Worm (Caenorhabditis elegans): ENCODE data around the gene vha-19.

Gene vha-19

DNA sequence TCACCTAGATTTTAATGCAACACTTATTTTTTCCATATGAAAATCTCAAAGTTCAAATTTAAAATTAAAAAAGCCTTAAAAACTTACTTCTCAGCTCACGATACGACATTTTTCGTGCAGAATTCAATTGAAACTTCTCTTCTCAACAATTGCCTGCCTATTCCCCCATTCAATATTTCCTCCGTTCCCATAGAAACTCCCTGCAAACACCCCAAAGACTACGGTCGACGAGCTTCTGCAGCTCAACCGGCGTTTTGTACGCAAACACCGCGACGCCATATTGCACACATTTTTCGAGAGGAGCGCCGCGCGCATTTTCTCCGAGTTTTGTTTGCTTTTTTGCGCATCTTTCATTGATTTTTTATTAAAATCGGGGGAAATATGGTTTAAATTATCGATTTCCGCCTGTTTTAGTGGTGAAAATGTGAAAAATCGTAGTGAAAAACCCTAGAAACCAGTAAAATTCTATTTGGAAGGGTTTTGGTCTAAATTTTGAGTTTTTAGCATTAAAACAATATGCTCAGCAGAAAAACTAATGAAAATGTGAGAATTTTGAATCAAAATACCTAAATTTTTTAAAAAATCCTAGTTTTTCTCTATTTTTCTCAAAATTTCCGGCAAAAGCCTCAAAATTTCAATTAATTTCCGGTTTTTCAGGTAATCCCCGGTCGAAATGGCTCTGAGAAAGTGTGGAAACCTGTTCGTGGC, 30.2 kb downstream of the vha-19 start, which contains the start of the genes dyf-3 and pdhb-1:
Gene dyf-3, minus strand, starts transcription at position 217 of the 708 bp plus-strand sequence.
Gene pdhb-1, plus strand, starts transcription at position 658 of the 708 bp plus-strand sequence.
- TF ChIP-seq dao-5 (tag; optimal IDR thresholded peaks at IDR 0.05) (no peak), W03F9.2 (tag; optimal IDR thresholded peaks at IDR 0.05) (no peak), him-1 (tag; optimal IDR thresholded peaks at IDR 0.05) (no peak)

ce11 chrIV:3400941-3401340, 31.9 kb downstream of the vha-19 start:
- TF ChIP-seq W03F9.2 (tag; optimal IDR thresholded peaks at IDR 0.05) (no peak), dao-5 (tag; optimal IDR thresholded peaks at IDR 0.05) (no peak), him-1 (tag; optimal IDR thresholded peaks at IDR 0.05) (no peak)

DNA sequence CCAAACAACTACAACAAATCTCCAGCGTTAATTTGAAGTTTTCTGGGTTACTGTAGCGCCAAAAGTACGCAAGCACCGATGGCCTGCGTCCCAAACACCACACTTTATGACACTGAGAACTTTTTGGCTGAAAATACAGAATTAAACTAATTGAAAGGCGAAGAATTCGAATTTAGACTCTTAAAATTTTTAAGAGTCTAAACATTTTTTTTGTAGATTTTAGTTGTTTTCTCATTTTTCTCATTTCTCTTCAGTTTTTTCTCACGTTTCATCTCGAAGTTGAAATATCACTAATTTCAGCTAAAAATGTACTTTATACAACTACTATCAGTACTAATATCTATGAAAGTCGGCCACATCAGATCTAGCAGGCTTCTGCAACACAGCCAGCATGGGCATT, 46.4 kb downstream of the vha-19 start, which contains the start of gene lgc-9:
Gene lgc-9, plus strand, starts transcription at position 301 of the 400 bp plus-strand sequence.
- TF ChIP-seq W03F9.2 (tag; optimal IDR thresholded peaks at IDR 0.05): no peak
- no peak for TF ChIP-seq dao-5 (tag; optimal IDR thresholded peaks at IDR 0.05)
- TF ChIP-seq him-1 (tag; optimal IDR thresholded peaks at IDR 0.05): no peak

DNA sequence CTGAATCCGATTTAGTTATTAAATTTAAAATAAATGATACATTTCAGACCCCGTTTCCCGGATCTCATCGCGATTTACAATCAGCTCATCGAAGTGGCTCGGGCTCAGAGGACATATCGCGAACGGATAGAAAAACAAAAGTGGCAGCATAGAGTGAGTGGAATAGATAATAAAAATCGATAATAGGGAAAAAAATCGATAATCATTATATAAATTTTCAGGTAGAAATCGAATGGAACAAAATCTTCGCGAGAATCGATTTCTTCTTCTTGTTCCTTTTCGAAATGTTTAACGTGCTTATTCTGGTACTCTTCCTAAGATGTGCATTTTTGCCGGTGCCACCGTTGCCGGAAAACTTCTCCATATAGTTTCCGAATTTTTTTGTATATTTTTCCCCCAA, 49.7 kb downstream of the vha-19 start:
- TF ChIP-seq him-1 (tag; optimal IDR thresholded peaks at IDR 0.05) (no peak), W03F9.2 (tag; optimal IDR thresholded peaks at IDR 0.05) (no peak), dao-5 (tag; optimal IDR thresholded peaks at IDR 0.05) (no peak)

- TF ChIP-seq W03F9.2 (tag; optimal IDR thresholded peaks at IDR 0.05) (no peak), him-1 (tag; optimal IDR thresholded peaks at IDR 0.05) (no peak), dao-5 (tag; optimal IDR thresholded peaks at IDR 0.05) (no peak)
Observed at ce11 chrIV:3422516-3422915, 53.5 kb downstream of the vha-19 start, which contains the start of gene C04C3.6. TSS of gene C04C3.6 (minus strand) at chrIV:3422616.
